Worm (Caenorhabditis elegans) whole organism, late embryonic: ENCODE results near the gene mrg-1.

Source experiments
- ama-1 ChIP-seq: fragments of 150-350 bp; optimal IDR thresholded peaks from 2 replicates; lab custom pipeline; 2014
- che-1 ChIP-seq: sonication (generic microtip); optimal IDR thresholded peaks from 2 replicates; lab custom pipeline; 2016; ENCODE audit warnings: mild to moderate bottlenecking, missing genetic modification characterization, missing compliant biosample characterization
- dve-1 ChIP-seq: sonication (generic microtip); optimal IDR thresholded peaks from 2 replicates; lab custom pipeline; 2017; ENCODE audit warnings: antibody characterized with exemption, mild to moderate bottlenecking, missing genetic modification characterization, missing compliant biosample characterization
- hlh-8 ChIP-seq: sonication (generic microtip); optimal IDR thresholded peaks from 2 replicates; lab custom pipeline; 2016; ENCODE audit warnings: missing genotype, missing genetic modification characterization, missing compliant biosample characterization
- nhr-11 ChIP-seq: fragments of 150-350 bp; optimal IDR thresholded peaks from 2 replicates; lab custom pipeline; 2014; ENCODE audit warnings: missing biosample characterization, missing genetic modification characterization

- TF ChIP-seq nhr-11 (tag; lab: Kevin White, UChicago), result no peak
- no peak for TF ChIP-seq che-1 (tag; lab: Kevin White, UChicago)
- TF ChIP-seq ama-1 (lab: Kevin White, UChicago), result no peak
- no peak for TF ChIP-seq hlh-8
- TF ChIP-seq dve-1 (tag; lab: Kevin White, UChicago), result no peak
Measured at ce11 chrIII:12840204-12840603, 34.3 kb downstream of the mrg-1 start.
